Worm (Caenorhabditis elegans) whole organism, L4/young adult: ENCODE results near the gene sri-20.

ENCODE experiments used
- W03F9.2 ChIP-seq: fragments of 150-350 bp; optimal IDR thresholded peaks from 2 replicates; lab custom pipeline; 2014; ENCODE audit warnings: missing biosample characterization, missing genetic modification characterization
- him-1 ChIP-seq: sonication (generic microtip); optimal IDR thresholded peaks from 2 replicates; lab custom pipeline; 2016; ENCODE audit warnings: missing genotype, missing genetic modification reagents, missing genetic modification characterization, missing compliant biosample characterization

ce11 chrV:10379293-10379692, 10.9 kb downstream of the sri-20 start, which contains the start of gene AC3.12:
- no peak for TF ChIP-seq him-1 (tag; lab: Kevin White, UChicago)
- no peak for TF ChIP-seq W03F9.2 (tag; lab: Kevin White, UChicago)
